Fruit fly (Drosophila melanogaster): ENCODE results near the gene Nepl4.

Nepl4 gene

DNA sequence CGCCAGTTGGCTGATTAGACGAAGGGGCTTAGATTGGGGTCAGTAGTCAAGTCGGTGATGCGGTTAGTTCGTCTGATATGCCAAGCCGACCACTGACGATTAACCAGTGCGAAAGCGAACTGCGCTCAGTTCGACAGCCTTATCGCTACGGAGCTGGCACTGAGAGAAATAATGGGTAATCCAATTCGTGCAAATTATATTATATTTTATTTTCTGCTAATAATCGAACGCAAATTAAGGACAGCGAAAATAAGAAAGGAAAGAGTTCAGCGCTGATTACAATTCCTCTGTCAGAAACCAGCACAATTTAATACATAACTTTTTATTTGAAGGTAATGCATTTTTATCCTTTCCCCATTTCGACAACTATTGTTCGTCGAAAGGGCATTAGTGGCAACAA, 29.5 kb downstream of the Nepl4 start, which contains the start of gene CG42369:
TSS of gene CG42369 (minus strand) at position 101 of the 400 bp plus-strand sequence.
- TF ChIP-seq CG17801 (GFP tag; optimal IDR thresholded peaks at IDR 0.05; ENCODE audit: partially characterized antibody) = no peak

DNA sequence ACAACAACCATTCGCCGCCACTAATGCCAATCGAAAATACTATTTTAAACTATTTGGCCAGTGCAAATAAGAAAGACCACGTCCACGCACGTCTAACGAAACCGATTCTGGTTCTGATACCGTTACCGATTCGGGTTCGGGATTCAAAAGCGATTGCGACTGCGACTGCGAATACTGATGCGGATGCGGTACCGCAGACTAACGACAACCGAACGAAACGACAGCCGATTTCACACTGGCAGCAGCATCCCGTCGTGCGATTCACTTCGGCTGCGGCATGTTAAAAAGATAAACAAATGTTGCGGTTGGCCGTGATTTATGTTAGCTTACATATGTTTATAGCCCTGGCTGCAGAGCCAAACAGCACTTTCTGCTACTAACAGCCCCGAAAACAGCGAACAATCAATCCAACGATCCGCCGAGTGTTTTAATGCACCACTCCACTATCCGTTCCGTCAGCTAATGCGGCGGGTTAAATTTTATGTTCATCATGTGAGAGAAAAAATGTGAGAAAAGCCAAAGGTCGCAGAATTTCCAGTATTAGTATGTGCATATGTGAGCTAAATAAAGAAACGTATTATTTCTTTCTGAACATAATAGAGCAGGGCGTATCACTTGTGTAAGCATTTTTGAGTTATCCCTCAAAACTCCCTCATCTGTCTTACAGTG, 43.5 kb downstream of the Nepl4 start, which contains the start of gene DIP-epsilon:
TSS of gene DIP-epsilon (minus strand) at position 238 of the 669 bp plus-strand sequence.
- no peak for TF ChIP-seq CG17801 (GFP tag; optimal IDR thresholded peaks at IDR 0.05; ENCODE audit: partially characterized antibody)

DNA sequence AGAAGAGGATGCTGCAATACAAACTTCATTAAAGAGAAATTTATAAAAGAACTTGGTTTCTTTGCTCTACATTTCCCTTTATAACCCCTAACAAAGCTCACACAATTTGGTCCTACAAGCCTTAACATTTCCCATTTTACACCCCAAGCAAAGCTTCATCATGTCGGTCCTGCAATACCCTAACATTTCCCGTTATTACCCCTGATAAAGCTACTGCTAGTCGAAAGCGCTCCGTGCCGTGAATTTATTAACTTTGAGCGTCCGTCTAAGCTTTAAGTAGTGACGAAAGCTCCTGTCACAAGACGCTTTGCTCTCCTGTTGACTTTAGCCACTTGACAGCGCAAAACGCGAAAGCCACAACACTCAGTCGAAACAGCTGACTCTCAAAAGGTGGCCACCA, 44.3 kb downstream of the Nepl4 start, which contains the start of gene CG13982:
TSS of gene CG13982 (plus strand) at position 363 of the 400 bp plus-strand sequence.
- no peak for TF ChIP-seq CG17801 (GFP tag; optimal IDR thresholded peaks at IDR 0.05; ENCODE audit: partially characterized antibody)

All from ovary, adult (tissue).